Fruit fly (Drosophila melanogaster) whole organism, pupa: ENCODE data around the gene CG17294.

Experiments used
- CG13204 ChIP-seq: fragments of 200-800 bp; sonication (Bioruptor generic); optimal IDR thresholded peaks from 2 replicates; lab custom pipeline; 2018; ENCODE audit warnings: missing biosample characterization, mild to moderate bottlenecking, missing genetic modification characterization, moderate library complexity
- CG4496 ChIP-seq: fragments of 200-800 bp; sonication (Bioruptor generic); IDR thresholded peaks from 3 replicates; pipeline ENCODE4 v1.3.6; 2022; ENCODE audit warnings: missing biosample characterization, missing genetic modification characterization
- CG8301 ChIP-seq: fragments of 200-800 bp; sonication (Bioruptor generic); optimal IDR thresholded peaks from 2 replicates; lab custom pipeline; 2018; ENCODE audit warnings: missing biosample characterization, mild to moderate bottlenecking, missing genetic modification characterization

dm6 chr2L:8361204-8361952, 15.5 kb upstream of the CG17294 start:
- peak; percentile 59 for TF ChIP-seq CG8301
- TF ChIP-seq CG4496 (GFP tag; lab: Robert Waterston, UW) = peak; percentile 40; the same call in 1 of the 3 replicates
- no peak for TF ChIP-seq CG13204 (GFP tag; lab: Kevin White, UChicago)
